Fruit fly (Drosophila melanogaster): ENCODE results near the gene pic.
A peak's percentile ranks its signal among the peaks of the same experiment; 100 is the strongest.

The pic gene

dm6 chr3R:13078263-13078662 is 26.2 kb downstream of the pic start (continued):
- TF ChIP-seq CG6175 (GFP tag; IDR thresholded peaks at IDR 0.05) (no peak), chn (GFP tag; optimal IDR thresholded peaks at IDR 0.05) (peak; percentile 14), Chrac-16 (GFP tag; optimal IDR thresholded peaks at IDR 0.05) (peak; percentile 8), bbx (GFP tag; IDR thresholded peaks at IDR 0.05; ENCODE audit: partially characterized antibody) (peak; percentile 22; the same call in 1 of the 2 replicates), zf30C (GFP tag; optimal IDR thresholded peaks at IDR 0.05) (no peak), CG10959 (GFP tag; IDR thresholded peaks at IDR 0.05) (no peak), CG18011 (GFP tag; optimal IDR thresholded peaks at IDR 0.05) (no peak), CG18619 (GFP tag; optimal IDR thresholded peaks at IDR 0.05) (no peak), ase (GFP tag; IDR thresholded peaks at IDR 0.05) (no peak), CG30431 (GFP tag; optimal IDR thresholded peaks at IDR 0.05) (no peak), CG2712 (tag; optimal IDR thresholded peaks at IDR 0.05) (peak; percentile 65), CG14860 (GFP tag; IDR thresholded peaks at IDR 0.05; ENCODE audit: partially characterized antibody) (no peak), Sry-δ (GFP tag; optimal IDR thresholded peaks at IDR 0.05) (no peak), ems (GFP tag; optimal IDR thresholded peaks at IDR 0.05) (no peak), gsb-n (tag; optimal IDR thresholded peaks at IDR 0.05) (peak; percentile 24), CG15479 (GFP tag; optimal IDR thresholded peaks at IDR 0.05) (no peak), Vsx1 (GFP tag; optimal IDR thresholded peaks at IDR 0.05) (no peak), Drgx (GFP tag; IDR thresholded peaks at IDR 0.05) (no peak), CG43689 (GFP tag; IDR thresholded peaks at IDR 0.05) (no peak), Taf1 (GFP tag; IDR thresholded peaks at IDR 0.05) (no peak), CG11456 (GFP tag; IDR thresholded peaks at IDR 0.05) (peak; percentile 43; the same call in 2 of the 3 replicates), Xbp1 (GFP tag; optimal IDR thresholded peaks at IDR 0.05) (peak; percentile 64), CG3407 (GFP tag; optimal IDR thresholded peaks at IDR 0.05) (no peak), Lim3 (GFP tag; IDR thresholded peaks at IDR 0.05) (no peak), CG14441 (GFP tag; IDR thresholded peaks at IDR 0.05) (no peak), CG3065 (GFP tag; optimal IDR thresholded peaks at IDR 0.05) (no peak), vnd (GFP tag; IDR thresholded peaks at IDR 0.05; ENCODE audit: partially characterized antibody) (no peak), CG13775 (GFP tag; optimal IDR thresholded peaks at IDR 0.05) (no peak), CG8388 (GFP tag; optimal IDR thresholded peaks at IDR 0.05) (no peak), Lpt (GFP tag; optimal IDR thresholded peaks at IDR 0.05) (no peak), CG18262 (tag; optimal IDR thresholded peaks at IDR 0.05) (peak; percentile 9), dan (GFP tag; IDR thresholded peaks at IDR 0.05) (no peak), disco-r (GFP tag; optimal IDR thresholded peaks at IDR 0.05) (no peak), twi (tag; optimal IDR thresholded peaks at IDR 0.05) (no peak), Hmr (GFP tag; optimal IDR thresholded peaks at IDR 0.05) (peak; percentile 48), Dref (GFP tag; IDR thresholded peaks at IDR 0.05) (no peak), NC2β (GFP tag; optimal IDR thresholded peaks at IDR 0.05) (no peak), CG8478 (optimal IDR thresholded peaks at IDR 0.05) (no peak), prd (optimal IDR thresholded peaks at IDR 0.05) (no peak), prd (GFP tag; IDR thresholded peaks at IDR 0.05) (no peak), CG10431 (GFP tag; optimal IDR thresholded peaks at IDR 0.05) (no peak), Adf1 (GFP tag; IDR thresholded peaks at IDR 0.05) (no peak), hth (optimal IDR thresholded peaks at IDR 0.05) (no peak), CG9215 (GFP tag; IDR thresholded peaks at IDR 0.05) (no peak), CG6765 (GFP tag; optimal IDR thresholded peaks at IDR 0.05) (no peak), CG5180 (GFP tag; optimal IDR thresholded peaks at IDR 0.05) (no peak), Hand (GFP tag; optimal IDR thresholded peaks at IDR 0.05) (no peak), Opbp (GFP tag; IDR thresholded peaks at IDR 0.05; ENCODE audit: partially characterized antibody) (peak; percentile 43; the same call in 2 of the 3 replicates), ash1 (GFP tag; optimal IDR thresholded peaks at IDR 0.05) (no peak), Ada2b (GFP tag; IDR thresholded peaks at IDR 0.05) (no peak), Sry-β (GFP tag; optimal IDR thresholded peaks at IDR 0.05) (no peak), seq (GFP tag; IDR thresholded peaks at IDR 0.05) (no peak), Hr51 (GFP tag; optimal IDR thresholded peaks at IDR 0.05) (no peak)

All from whole organism, embryonic.